Fruit fly (Drosophila melanogaster): ENCODE measurements around the gene CG9109.

- TF ChIP-seq EcR (GFP tag; optimal IDR thresholded peaks at IDR 0.05) (no peak), psq (optimal IDR thresholded peaks at IDR 0.05) (no peak), pan (optimal IDR thresholded peaks at IDR 0.05) (no peak), usp (GFP tag; optimal IDR thresholded peaks at IDR 0.05) (no peak), CG8478 (optimal IDR thresholded peaks at IDR 0.05) (no peak)
Observed at dm6 chr2L:6035155-6035554, 932 bp upstream of the CG9109 start.

All from whole organism.